Fruit fly (Drosophila melanogaster): ENCODE measurements around the gene Gyc32E.

dm6 chr2L:11167997-11168396, 19.1 kb upstream of the Gyc32E start:
- TF ChIP-seq CG8478 (optimal IDR thresholded peaks at IDR 0.05) (no peak), psq (optimal IDR thresholded peaks at IDR 0.05) (no peak), EcR (GFP tag; optimal IDR thresholded peaks at IDR 0.05) (no peak), pan (optimal IDR thresholded peaks at IDR 0.05) (no peak), Dll (optimal IDR thresholded peaks at IDR 0.05) (no peak), usp (GFP tag; optimal IDR thresholded peaks at IDR 0.05) (no peak)
